Worm (Caenorhabditis elegans): ENCODE data around the gene tbx-9.

DNA sequence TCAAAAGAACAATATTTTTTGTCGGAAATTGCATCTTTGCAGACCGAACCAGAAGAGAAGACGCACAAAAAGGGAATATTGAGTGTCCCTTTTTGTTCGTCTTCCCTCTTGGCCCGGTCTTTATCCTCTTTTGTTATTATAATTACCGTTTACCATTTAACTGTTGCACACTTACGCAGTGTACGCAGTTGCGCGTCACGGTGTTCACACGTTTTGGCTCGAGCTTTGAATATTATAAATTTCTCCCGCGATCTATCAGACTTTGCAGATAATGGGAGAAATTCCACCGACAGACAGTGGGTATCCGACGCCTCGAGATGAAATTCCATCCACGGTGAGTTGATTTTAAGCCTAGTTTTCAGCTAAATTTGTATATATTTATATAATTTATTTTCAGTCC, 20.9 kb downstream of the tbx-9 start, which contains the start of gene sas-7:
- TF ChIP-seq nhr-11 (tag; optimal IDR thresholded peaks at IDR 0.05) = no peak
- no peak for TF ChIP-seq unc-86 (tag; optimal IDR thresholded peaks at IDR 0.05)
- TF ChIP-seq ama-1 (optimal IDR thresholded peaks at IDR 0.05) = no peak
- TF ChIP-seq pha-4 (tag; optimal IDR thresholded peaks at IDR 0.05) = no peak
- TF ChIP-seq sox-4 (tag; optimal IDR thresholded peaks at IDR 0.05) = no peak
- no peak for TF ChIP-seq ceh-2 (tag; optimal IDR thresholded peaks at IDR 0.05)
- no peak for TF ChIP-seq zip-5 (tag; optimal IDR thresholded peaks at IDR 0.05)
- no peak for TF ChIP-seq ets-4 (tag; optimal IDR thresholded peaks at IDR 0.05)
- no peak for TF ChIP-seq dmd-4 (tag; optimal IDR thresholded peaks at IDR 0.05; ENCODE audit: borderline replicate concordance)
- no peak for TF ChIP-seq C38D4.7 (GFP tag; optimal IDR thresholded peaks at IDR 0.05)
